Fruit fly (Drosophila melanogaster): Measurements from ENCODE around the gene Yp2.

Yp2 gene

dm6 chrX:10088023-10088913 is 35.8 kb upstream of the Yp2 start (continued):
- TF ChIP-seq CG2129 (GFP tag; IDR thresholded peaks at IDR 0.05; ENCODE audit: partially characterized antibody) (no peak), NK7.1 (GFP tag; optimal IDR thresholded peaks at IDR 0.05) (no peak), Opbp (GFP tag; IDR thresholded peaks at IDR 0.05; ENCODE audit: partially characterized antibody) (no peak), trem (tag; optimal IDR thresholded peaks at IDR 0.05) (peak; percentile 41), TFAM (GFP tag; optimal IDR thresholded peaks at IDR 0.05) (no peak), CG4707 (GFP tag; optimal IDR thresholded peaks at IDR 0.05) (peak; percentile 94), CG11456 (GFP tag; IDR thresholded peaks at IDR 0.05) (peak; percentile 42; the same call in 1 of the 3 replicates), NfI (GFP tag; optimal IDR thresholded peaks at IDR 0.05) (peak; percentile 26), CHES-1-like (GFP tag; optimal IDR thresholded peaks at IDR 0.05) (peak; percentile 44), Lim3 (GFP tag; IDR thresholded peaks at IDR 0.05) (no peak), fd64A (GFP tag; optimal IDR thresholded peaks at IDR 0.05) (no peak), bab2 (GFP tag; optimal IDR thresholded peaks at IDR 0.05) (peak; percentile 11), CG16813 (GFP tag; IDR thresholded peaks at IDR 0.05; ENCODE audit: partially characterized antibody) (peak; percentile 29; the same call in 1 of the 3 replicates), Scr (GFP tag; IDR thresholded peaks at IDR 0.05; ENCODE audit: partially characterized antibody) (no peak; the same call in 1 of the 2 replicates), CG4424 (GFP tag; optimal IDR thresholded peaks at IDR 0.05) (peak; percentile 66), Myb (GFP tag; optimal IDR thresholded peaks at IDR 0.05) (no peak), CG9932 (GFP tag; IDR thresholded peaks at IDR 0.05) (peak; percentile 54), CG13296 (GFP tag; optimal IDR thresholded peaks at IDR 0.05) (no peak), CG8478 (optimal IDR thresholded peaks at IDR 0.05) (no peak), ERR (GFP tag; optimal IDR thresholded peaks at IDR 0.05) (no peak), bsh (GFP tag; optimal IDR thresholded peaks at IDR 0.05) (peak; percentile 36 to 75), gt (GFP tag; IDR thresholded peaks at IDR 0.05) (no peak), CG4360 (GFP tag; IDR thresholded peaks at IDR 0.05) (peak; percentile 45; the same call in 1 of the 2 replicates), da (GFP tag; optimal IDR thresholded peaks at IDR 0.05) (no peak), HHEX (GFP tag; optimal IDR thresholded peaks at IDR 0.05) (peak; percentile 39), Fer1 (GFP tag; optimal IDR thresholded peaks at IDR 0.05) (peak; percentile 35), Rfx (GFP tag; IDR thresholded peaks at IDR 0.05) (peak; percentile 63), Ets65A (GFP tag) (peak; percentile 66), Vsx1 (GFP tag; optimal IDR thresholded peaks at IDR 0.05) (peak; percentile 57), CG4730 (GFP tag; IDR thresholded peaks at IDR 0.05) (no peak), CG1603 (tag; optimal IDR thresholded peaks at IDR 0.05) (no peak), kay (GFP tag; optimal IDR thresholded peaks at IDR 0.05) (no peak), gro (GFP tag; optimal IDR thresholded peaks at IDR 0.05) (no peak), jigr1 (GFP tag; IDR thresholded peaks at IDR 0.05) (0 out of 3 replicates have a peak, but pooled peaks have one; percentile 21), lov (optimal IDR thresholded peaks at IDR 0.05) (no peak), lov (GFP tag; IDR thresholded peaks at IDR 0.05) (0 out of 3 replicates have a peak, but pooled peaks have one; percentile 15), slp2 (GFP tag; optimal IDR thresholded peaks at IDR 0.05) (peak; percentile 34), Nf-YB (GFP tag; optimal IDR thresholded peaks at IDR 0.05) (peak; percentile 43), rib (GFP tag; IDR thresholded peaks at IDR 0.05) (no peak), toy (GFP tag; IDR thresholded peaks at IDR 0.05) (no peak), Eip74EF (GFP tag; optimal IDR thresholded peaks at IDR 0.05) (no peak), CG3726 (GFP tag; IDR thresholded peaks at IDR 0.05) (0 out of 3 replicates have a peak, but pooled peaks have one; percentile 57), NC2α (GFP tag; optimal IDR thresholded peaks at IDR 0.05) (no peak), Jarid2 (GFP tag; optimal IDR thresholded peaks at IDR 0.05) (no peak), Hmr (GFP tag; optimal IDR thresholded peaks at IDR 0.05) (peak; percentile 48), cwo (GFP tag; optimal IDR thresholded peaks at IDR 0.05) (peak; percentile 28), tx (GFP tag; optimal IDR thresholded peaks at IDR 0.05) (peak; percentile 15), hkb (optimal IDR thresholded peaks at IDR 0.05) (no peak), hkb (GFP tag; IDR thresholded peaks at IDR 0.05) (peak; percentile 79)
